Fruit fly (Drosophila melanogaster) whole organism, embryonic: ENCODE results near the gene CG32647.

Experiments
- Atf-2 ChIP-seq: fragments of 200-800 bp; sonication (Bioruptor generic); optimal IDR thresholded peaks from 2 replicates; lab custom pipeline; 2016; ENCODE audit warnings: missing biosample characterization, missing genetic modification characterization
- CG11696 ChIP-seq: fragments of 200-800 bp; sonication (Bioruptor generic); IDR thresholded peaks from 2 replicates; pipeline ENCODE4 v1.3.6; 2022; ENCODE audit warnings: missing biosample characterization, missing genetic modification characterization
- CG12769 ChIP-seq: fragments of 200-800 bp; sonication (Bioruptor generic); optimal IDR thresholded peaks from 2 replicates; lab custom pipeline; 2019; ENCODE audit warnings: missing biosample characterization, mild to moderate bottlenecking, missing genetic modification characterization, moderate library complexity
- CG12942 ChIP-seq: fragments of 200-800 bp; sonication (Bioruptor generic); optimal IDR thresholded peaks from 3 replicates; lab custom pipeline; 2016; ENCODE audit warnings: missing biosample characterization, missing genetic modification characterization
- CG13296 ChIP-seq: fragments of 200-800 bp; sonication (Bioruptor generic); optimal IDR thresholded peaks from 3 replicates; lab custom pipeline; 2018; ENCODE audit warnings: missing biosample characterization, mild to moderate bottlenecking, missing genetic modification characterization
- CG13624 ChIP-seq: fragments of 200-800 bp; sonication (Bioruptor generic); optimal IDR thresholded peaks from 2 replicates; lab custom pipeline; 2016; ENCODE audit warnings: missing biosample characterization, missing genetic modification characterization
- CG16815 ChIP-seq: fragments of 200-800 bp; sonication (Bioruptor generic); optimal IDR thresholded peaks from 3 replicates; lab custom pipeline; 2017; ENCODE audit warnings: missing biosample characterization, mild to moderate bottlenecking, missing genetic modification characterization
- CG17328 ChIP-seq: fragments of 200-800 bp; sonication (Bioruptor generic); IDR thresholded peaks from 2 replicates; pipeline ENCODE4 v1.3.6; 2022; ENCODE audit warnings: missing biosample characterization, missing genetic modification characterization
- CG17361 ChIP-seq: fragments of 200-800 bp; sonication (Bioruptor generic); IDR thresholded peaks from 3 replicates; pipeline ENCODE4 v1.3.6; 2022; ENCODE audit warnings: missing biosample characterization, missing genetic modification characterization
- CG2116 ChIP-seq: fragments of 200-800 bp; sonication (Bioruptor generic); optimal IDR thresholded peaks from 3 replicates; lab custom pipeline; 2018; ENCODE audit warnings: missing biosample characterization, mild to moderate bottlenecking, missing genetic modification characterization
- CG2712 ChIP-seq: fragments of 200-800 bp; optimal IDR thresholded peaks from 3 replicates; lab custom pipeline; 2019; ENCODE audit warnings: missing biosample characterization, mild to moderate bottlenecking, missing genetic modification characterization, moderate library complexity
- CG32532 ChIP-seq: fragments of 200-800 bp; sonication (Bioruptor generic); IDR thresholded peaks from 2 replicates; pipeline ENCODE4 v1.3.6; 2022; ENCODE audit warnings: missing biosample characterization, missing genetic modification characterization
- CG3847 ChIP-seq: fragments of 200-800 bp; sonication (Bioruptor generic); IDR thresholded peaks from 2 replicates; pipeline ENCODE4 v1.3.6; 2022; ENCODE audit warnings: missing biosample characterization, missing genetic modification characterization
- CG3995 ChIP-seq: fragments of 200-800 bp; sonication (Bioruptor generic); optimal IDR thresholded peaks from 3 replicates; lab custom pipeline; 2016; ENCODE audit warnings: missing biosample characterization, missing genetic modification characterization
- CG4328 ChIP-seq: fragments of 200-800 bp; sonication (Bioruptor generic); optimal IDR thresholded peaks from 3 replicates; lab custom pipeline; 2017; ENCODE audit warnings: missing biosample characterization, missing genetic modification reagents, missing genetic modification characterization
- CG6791 ChIP-seq: fragments of 200-800 bp; sonication (Bioruptor generic); IDR thresholded peaks from 3 replicates; pipeline ENCODE4 v1.3.6; 2022; ENCODE audit warnings: missing biosample characterization, missing genetic modification characterization; ENCODE audit not compliant: partially characterized antibody
- CG8089 ChIP-seq: fragments of 200-800 bp; sonication (Bioruptor generic); optimal IDR thresholded peaks from 3 replicates; lab custom pipeline; 2016; ENCODE audit warnings: missing biosample characterization, missing genetic modification characterization
- CG9609 ChIP-seq: fragments of 200-800 bp; sonication (Bioruptor generic); optimal IDR thresholded peaks from 3 replicates; lab custom pipeline; 2016; ENCODE audit warnings: missing biosample characterization, missing genetic modification characterization
- D19A ChIP-seq: fragments of 200-800 bp; optimal IDR thresholded peaks from 3 replicates; lab custom pipeline; 2019; ENCODE audit warnings: missing biosample characterization, mild to moderate bottlenecking, missing genetic modification characterization, moderate library complexity
- ERR ChIP-seq: fragments of 200-800 bp; sonication (Bioruptor generic); optimal IDR thresholded peaks from 2 replicates; lab custom pipeline; 2016; ENCODE audit warnings: missing biosample characterization, missing genetic modification characterization
- Fer2 ChIP-seq: fragments of 200-800 bp; sonication (Bioruptor generic); optimal IDR thresholded peaks from 2 replicates; lab custom pipeline; 2018; ENCODE audit warnings: missing biosample characterization, mild to moderate bottlenecking, missing genetic modification characterization, moderate library complexity
- Gsc ChIP-seq: fragments of 200-800 bp; sonication (Bioruptor generic); IDR thresholded peaks from 2 replicates; pipeline ENCODE4 v1.3.6; 2022; ENCODE audit warnings: missing biosample characterization, missing genetic modification characterization
- H15 ChIP-seq: fragments of 200-800 bp; sonication (Bioruptor generic); IDR thresholded peaks from 3 replicates; pipeline ENCODE4 v1.3.6; 2022; ENCODE audit warnings: missing biosample characterization, missing genetic modification characterization
- HLH3B ChIP-seq: fragments of 200-800 bp; sonication (Bioruptor generic); IDR thresholded peaks from 2 replicates; pipeline ENCODE4 v1.3.6; 2022; ENCODE audit warnings: missing biosample characterization, missing genetic modification characterization
- Hey ChIP-seq: fragments of 200-800 bp; sonication (Bioruptor generic); optimal IDR thresholded peaks from 3 replicates; lab custom pipeline; 2018; ENCODE audit warnings: missing biosample characterization, mild to moderate bottlenecking, missing genetic modification characterization
- Kr ChIP-seq: fragments of 200-800 bp; sonication (Bioruptor generic); optimal IDR thresholded peaks from 2 replicates; lab custom pipeline; 2017; ENCODE audit warnings: missing biosample characterization, mild to moderate bottlenecking, missing genetic modification characterization
- Med ChIP-seq: fragments of 200-800 bp; sonication (Bioruptor generic); peaks from one replicate; lab custom pipeline; 2016; ENCODE audit warnings: missing biosample characterization, missing genetic modification characterization, mild to moderate bottlenecking, inconsistent platforms, moderate library complexity
- Neu2 ChIP-seq: fragments of 200-800 bp; sonication (Bioruptor generic); optimal IDR thresholded peaks from 3 replicates; lab custom pipeline; 2016; ENCODE audit warnings: missing biosample characterization, missing genetic modification characterization, borderline replicate concordance
- Usf ChIP-seq: fragments of 200-800 bp; sonication (Bioruptor generic); optimal IDR thresholded peaks from 2 replicates; lab custom pipeline; 2017; ENCODE audit warnings: missing genotype, missing biosample characterization, missing genetic modification characterization
- Xbp1 ChIP-seq: fragments of 200-800 bp; sonication (Bioruptor generic); optimal IDR thresholded peaks from 3 replicates; lab custom pipeline; 2016; ENCODE audit warnings: missing biosample characterization, mild to moderate bottlenecking, missing genetic modification characterization
- bab2 ChIP-seq: fragments of 200-800 bp; sonication (Bioruptor generic); optimal IDR thresholded peaks from 2 replicates; lab custom pipeline; 2016; ENCODE audit warnings: missing biosample characterization, missing genetic modification characterization
- dan ChIP-seq: fragments of 200-800 bp; sonication (Bioruptor generic); IDR thresholded peaks from 2 replicates; pipeline ENCODE4 v1.3.6; 2022; ENCODE audit warnings: missing biosample characterization, missing genetic modification characterization
- emc ChIP-seq: fragments of 200-800 bp; sonication (Bioruptor generic); optimal IDR thresholded peaks from 2 replicates; lab custom pipeline; 2016; ENCODE audit warnings: missing biosample characterization, missing genetic modification characterization
- ftz-f1 ChIP-seq: fragments of 200-800 bp; sonication (Bioruptor generic); optimal IDR thresholded peaks from 2 replicates; lab custom pipeline; 2016; ENCODE audit warnings: missing biosample characterization, missing genetic modification characterization
- hb ChIP-seq: fragments of 200-800 bp; sonication (Bioruptor generic); IDR thresholded peaks from 3 replicates; pipeline ENCODE4 v1.3.6; 2022; ENCODE audit warnings: missing biosample characterization, missing genetic modification characterization; ENCODE audit not compliant: partially characterized antibody
- hkb ChIP-seq, 2 experiments: fragments of 200-800 bp in 1 of 2; fragments of >200 bp in 1 of 2; sonication (Bioruptor generic) in 1 of 2; IDR thresholded peaks in 1 of 2; optimal IDR thresholded peaks in 1 of 2; 2 replicates each; pipeline versions ENCODE4 v1.3.6 to Lab custom; 2017 to 2022; ENCODE audit warnings: missing biosample characterization in 1 of 2, missing genetic modification characterization in 1 of 2
- kah ChIP-seq: fragments of 200-800 bp; sonication (Bioruptor generic); optimal IDR thresholded peaks from 2 replicates; lab custom pipeline; 2018; ENCODE audit warnings: missing biosample characterization, mild to moderate bottlenecking, missing genetic modification characterization
- kay ChIP-seq: fragments of 200-800 bp; sonication (Bioruptor generic); optimal IDR thresholded peaks from 2 replicates; lab custom pipeline; 2016; ENCODE audit warnings: missing biosample characterization, missing genetic modification characterization
- kni ChIP-seq: fragments of 200-800 bp; sonication (Bioruptor generic); optimal IDR thresholded peaks from 3 replicates; lab custom pipeline; 2017; ENCODE audit warnings: mild to moderate bottlenecking, missing biosample characterization, missing genetic modification reagents, missing genetic modification characterization
- lbe ChIP-seq: fragments of 200-800 bp; sonication (Bioruptor generic); optimal IDR thresholded peaks from 2 replicates; lab custom pipeline; 2016; ENCODE audit warnings: missing biosample characterization, mild to moderate bottlenecking, missing genetic modification characterization
- oc ChIP-seq: fragments of 200-800 bp; sonication (Bioruptor generic); optimal IDR thresholded peaks from 2 replicates; lab custom pipeline; 2018; ENCODE audit warnings: missing biosample characterization, mild to moderate bottlenecking, missing genetic modification characterization, moderate library complexity
- onecut ChIP-seq: fragments of 200-800 bp; sonication (Bioruptor generic); IDR thresholded peaks from 2 replicates; pipeline ENCODE4 v1.3.6; 2022; ENCODE audit warnings: missing biosample characterization, missing genetic modification characterization
- otp ChIP-seq: fragments of 200-800 bp; sonication (Bioruptor generic); IDR thresholded peaks from 3 replicates; pipeline ENCODE4, ENCODE4 v1.3.6; 2022; ENCODE audit warnings: missing biosample characterization, missing genetic modification characterization
- repo ChIP-seq: fragments of 200-800 bp; sonication (Bioruptor generic); optimal IDR thresholded peaks from 2 replicates; lab custom pipeline; 2016; ENCODE audit warnings: missing biosample characterization, missing genetic modification characterization
- sens-2 ChIP-seq: fragments of 200-800 bp; sonication (Bioruptor generic); IDR thresholded peaks from 2 replicates; pipeline ENCODE4 v1.3.6; 2022; ENCODE audit warnings: missing biosample characterization, missing genetic modification characterization
- sob ChIP-seq: fragments of 200-800 bp; sonication (Bioruptor generic); IDR thresholded peaks from 2 replicates; pipeline ENCODE4 v1.3.6; 2022; ENCODE audit warnings: missing biosample characterization, missing genetic modification characterization
- tna ChIP-seq: fragments of 200-800 bp; sonication (Bioruptor generic); IDR thresholded peaks from 2 replicates; pipeline ENCODE4 v1.3.6; 2022; ENCODE audit warnings: missing biosample characterization, missing genetic modification characterization; ENCODE audit not compliant: partially characterized antibody
- trem ChIP-seq: fragments of 200-800 bp; optimal IDR thresholded peaks from 3 replicates; lab custom pipeline; 2019; ENCODE audit warnings: missing biosample characterization, mild to moderate bottlenecking, missing genetic modification characterization, moderate library complexity
- usp ChIP-seq: fragments of >200 bp; optimal IDR thresholded peaks from 2 replicates; lab custom pipeline; 2017; ENCODE audit warnings: missing biosample characterization, missing genetic modification characterization
- vfl ChIP-seq: fragments of 200-800 bp; sonication (Bioruptor generic); optimal IDR thresholded peaks from 2 replicates; lab custom pipeline; 2016; ENCODE audit warnings: missing biosample characterization, missing genetic modification characterization
- yki ChIP-seq: fragments of >200 bp; optimal IDR thresholded peaks from 3 replicates; lab custom pipeline; 2018

Gene CG32647

DNA sequence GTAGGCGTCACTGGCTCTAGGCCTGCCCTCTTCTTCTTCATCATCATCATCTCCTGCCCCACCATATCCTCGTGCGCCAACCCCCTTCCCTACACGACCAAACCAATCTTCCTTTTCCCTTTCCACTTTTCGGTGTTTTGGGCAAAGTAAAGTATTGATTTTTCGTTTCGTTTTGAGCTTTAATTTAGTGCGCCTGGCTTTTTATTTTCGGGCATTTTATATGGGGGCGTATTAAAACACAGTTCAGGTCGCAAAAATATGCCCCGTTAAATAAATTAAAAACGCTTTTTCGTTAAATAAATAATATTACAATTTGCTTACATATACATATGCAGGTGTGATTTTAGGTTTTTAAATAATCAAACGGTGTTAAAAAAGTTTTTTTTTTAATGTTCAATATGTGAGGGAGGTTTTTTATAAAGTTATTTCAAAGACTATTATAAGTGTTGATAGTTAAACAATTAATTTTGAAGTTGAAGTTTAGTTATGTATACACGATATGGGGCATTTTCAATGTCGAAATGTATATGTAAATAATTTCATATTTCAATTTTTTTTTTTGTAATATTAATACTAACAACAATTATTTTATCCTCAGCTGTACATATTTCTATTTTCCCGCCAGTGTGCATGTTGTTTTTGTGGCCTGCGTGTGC lies 46.9 kb downstream of the CG32647 start (continued):
- TF ChIP-seq kay (GFP tag; lab: Kevin White, UChicago) = peak; percentile 49
- no peak for TF ChIP-seq Neu2 (GFP tag; lab: Kevin White, UChicago)
- TF ChIP-seq hb = no peak
- TF ChIP-seq CG9609 (GFP tag; lab: Kevin White, UChicago) = no peak
- TF ChIP-seq CG2712 (tag; lab: Kevin White, UChicago) = peak; percentile 84
- TF ChIP-seq CG12769 (tag; lab: Kevin White, UChicago) = no peak
- TF ChIP-seq Xbp1 = peak; percentile 64
- TF ChIP-seq sens-2 (GFP tag; lab: Robert Waterston, UW) = no peak
- TF ChIP-seq CG13296 (GFP tag; lab: Kevin White, UChicago) = peak; percentile 73
- no peak for TF ChIP-seq sob (GFP tag; lab: Robert Waterston, UW)
- TF ChIP-seq Kr = no peak
- TF ChIP-seq usp (GFP tag; lab: Kevin White, UChicago) = no peak
- peak; percentile 65 for TF ChIP-seq Med (GFP tag; lab: Kevin White, UChicago)
- TF ChIP-seq dan = no peak
- no peak for TF ChIP-seq otp (GFP tag; lab: Robert Waterston, UW)
- peak; percentile 38 for TF ChIP-seq oc (tag; lab: Kevin White, UChicago)
- peak; percentile 95 for TF ChIP-seq CG17361
- TF ChIP-seq CG11696 (GFP tag; lab: Robert Waterston, UW) = peak; percentile 84
- TF ChIP-seq H15 (GFP tag; lab: Robert Waterston, UW) = no peak
- TF ChIP-seq bab2 (GFP tag; lab: Kevin White, UChicago) = peak; percentile 5
- no peak for TF ChIP-seq vfl
- TF ChIP-seq emc (GFP tag; lab: Kevin White, UChicago) = no peak
- TF ChIP-seq repo = no peak
- peak; percentile 37 for TF ChIP-seq CG2116
- no peak for TF ChIP-seq lbe (GFP tag; lab: Kevin White, UChicago)
- peak; percentile 35 for TF ChIP-seq CG4328 (GFP tag; lab: Kevin White, UChicago)
- no peak for TF ChIP-seq kni (GFP tag; lab: Kevin White, UChicago)
- peak; percentile 5 for TF ChIP-seq CG12942 (GFP tag; lab: Kevin White, UChicago)
- TF ChIP-seq yki = no peak
- peak; percentile 45 for TF ChIP-seq kah (GFP tag; lab: Kevin White, UChicago)
- TF ChIP-seq tna (GFP tag; lab: Robert Waterston, UW) = no peak
- 0 out of 2 replicates have a peak, but pooled peaks have one; percentile 42 for TF ChIP-seq CG17328 (GFP tag; lab: Robert Waterston, UW)
- peak; percentile 59; the same call in 1 of the 2 replicates for TF ChIP-seq CG32532
- peak; percentile 54 for TF ChIP-seq Atf-2 (GFP tag; lab: Kevin White, UChicago)
- no peak for TF ChIP-seq Hey
- no peak for TF ChIP-seq CG13624 (GFP tag; lab: Kevin White, UChicago)
- no peak for TF ChIP-seq ERR
- TF ChIP-seq hkb (optimal IDR thresholded peaks at IDR 0.05; lab: Kevin White, UChicago) = no peak
- no peak; the same call in 1 of the 2 replicates for TF ChIP-seq hkb (GFP tag; IDR thresholded peaks at IDR 0.05; lab: Robert Waterston, UW)
- peak; percentile 96 for TF ChIP-seq onecut (GFP tag; lab: Robert Waterston, UW)
- no peak for TF ChIP-seq CG3847 (GFP tag; lab: Robert Waterston, UW)
- peak; percentile 49 for TF ChIP-seq CG16815
- TF ChIP-seq Usf (GFP tag; lab: Kevin White, UChicago) = no peak
- peak; percentile 70 for TF ChIP-seq D19A
- no peak for TF ChIP-seq CG8089
- TF ChIP-seq Gsc (GFP tag; lab: Robert Waterston, UW) = no peak
- no peak for TF ChIP-seq CG3995
- peak; percentile 12 for TF ChIP-seq Fer2
- peak; percentile 35 for TF ChIP-seq trem (tag; lab: Kevin White, UChicago)
- TF ChIP-seq ftz-f1 (GFP tag; lab: Kevin White, UChicago) = no peak
- TF ChIP-seq CG6791 (GFP tag; lab: Robert Waterston, UW) = no peak
- TF ChIP-seq HLH3B = peak; percentile 59
